Worm (Caenorhabditis elegans) whole organism, L4/young adult: ENCODE data around the gene sdhd-1.

Source experiments
- W03F9.2 ChIP-seq: fragments of 150-350 bp; optimal IDR thresholded peaks from 2 replicates; lab custom pipeline; 2014; ENCODE audit warnings: missing biosample characterization, missing genetic modification characterization
- him-1 ChIP-seq: sonication (generic microtip); optimal IDR thresholded peaks from 2 replicates; lab custom pipeline; 2016; ENCODE audit warnings: missing genotype, missing genetic modification reagents, missing genetic modification characterization, missing compliant biosample characterization

DNA sequence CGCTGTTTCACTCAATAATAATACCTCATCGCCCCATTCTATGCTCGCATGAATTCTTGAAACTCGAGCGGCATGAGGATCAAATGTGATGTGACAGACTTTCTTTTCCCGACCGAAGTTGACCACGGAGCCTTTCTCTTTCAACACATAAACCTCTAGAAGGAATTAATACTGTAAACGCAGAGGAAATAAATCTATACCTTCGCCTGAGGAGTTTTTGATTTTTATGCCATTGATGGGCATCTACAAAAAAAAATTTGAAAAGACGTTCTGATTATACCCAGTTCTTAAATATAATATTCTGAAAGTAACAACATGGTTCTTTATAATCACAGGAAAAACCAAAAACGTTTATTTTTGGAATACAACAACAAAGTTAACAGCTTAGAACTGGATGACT, 46.5 kb upstream of the sdhd-1 start, which contains the start of gene nbs-1:
- TF ChIP-seq him-1 (tag; lab: Kevin White, UChicago) (no peak), W03F9.2 (tag; lab: Kevin White, UChicago) (no peak)
